Worm (Caenorhabditis elegans) whole organism, L4 larva: ENCODE measurements around the gene rhr-2.

Source experiments
- lin-39 ChIP-seq: fragments of 150-350 bp; optimal IDR thresholded peaks from 2 replicates; lab custom pipeline; 2014; ENCODE audit warnings: missing biosample characterization, missing genetic modification reagents, missing genetic modification characterization
- lsy-2 ChIP-seq, 2 experiments: fragments of 150-350 bp in 1 of 2; sonication (generic microtip) in 1 of 2; optimal IDR thresholded peaks; 2 replicates each; lab custom pipeline; 2014 to 2017; ENCODE audit warnings: missing biosample characterization in 2 of 2, missing genetic modification characterization in 2 of 2

DNA sequence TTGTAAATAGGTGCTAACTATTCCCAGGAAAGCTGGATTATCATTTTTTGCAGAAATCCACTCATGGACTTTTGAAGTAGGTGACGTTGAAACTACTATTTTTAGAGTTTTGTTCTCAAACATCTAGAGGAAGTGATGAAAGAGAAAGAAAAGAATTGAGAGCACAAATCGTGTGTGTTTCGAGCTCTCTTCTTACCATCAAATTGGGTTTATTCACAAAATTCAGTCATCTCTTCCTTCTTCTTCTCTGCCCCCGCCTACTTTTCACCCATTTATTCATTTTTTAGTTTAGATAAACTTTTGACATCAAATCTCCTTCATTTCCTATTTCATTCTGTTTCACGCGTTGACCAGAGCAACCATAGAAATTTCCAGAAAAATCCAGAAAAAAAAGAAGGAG, 43.1 kb downstream of the rhr-2 start, which contains the start of gene W05E10.2:
- TF ChIP-seq lsy-2 (tag; optimal IDR thresholded peaks at IDR 0.05; lab: Kevin White, UChicago) = no peak
- no peak for TF ChIP-seq lin-39
